Worm (Caenorhabditis elegans) whole organism, L1 larva: ENCODE data around the gene srx-38.

Experiments used
- ama-1 ChIP-seq: fragments of 150-350 bp; optimal IDR thresholded peaks from 2 replicates; lab custom pipeline; 2014
- ceh-8 ChIP-seq: fragments of 200-800 bp; sonication (Bioruptor generic); optimal IDR thresholded peaks from 2 replicates; lab custom pipeline; 2018; ENCODE audit warnings: mild to moderate bottlenecking, missing genetic modification characterization, moderate library complexity, missing compliant biosample characterization
- skn-1 ChIP-seq: fragments of 150-350 bp; optimal IDR thresholded peaks from 2 replicates; lab custom pipeline; 2014; ENCODE audit warnings: missing biosample characterization, missing genetic modification characterization
- zag-1 ChIP-seq: fragments of 150-350 bp; optimal IDR thresholded peaks from 2 replicates; lab custom pipeline; 2014; ENCODE audit warnings: missing biosample characterization, missing genetic modification characterization

DNA sequence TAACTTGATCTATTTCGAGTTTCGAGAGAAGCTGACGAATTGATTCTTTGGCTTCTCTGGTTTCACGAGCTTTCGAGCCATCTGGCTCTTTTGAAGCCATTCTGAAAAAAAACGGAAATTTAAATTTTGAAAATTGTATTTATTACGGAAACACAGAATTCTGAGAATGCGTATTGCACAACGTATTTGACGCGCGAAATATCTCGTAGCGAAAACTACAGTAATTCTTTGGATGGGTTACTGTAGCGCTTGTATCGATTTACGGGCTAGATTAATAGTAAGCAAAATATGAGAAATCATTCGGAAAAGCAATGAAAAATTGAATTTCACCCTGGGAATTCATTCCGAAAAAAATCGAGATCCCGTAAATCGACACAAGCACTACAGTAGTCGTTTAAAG is 41.8 kb downstream of the srx-38 start, which contains the start of gene C04F5.8:
- TF ChIP-seq skn-1 (tag; lab: Kevin White, UChicago) (no peak), ama-1 (lab: Kevin White, UChicago) (no peak), ceh-8 (GFP tag; lab: Kevin White, UChicago) (no peak), zag-1 (tag; lab: Kevin White, UChicago) (no peak)
